Worm (Caenorhabditis elegans): ENCODE measurements around the gene C48A7.16.

DNA sequence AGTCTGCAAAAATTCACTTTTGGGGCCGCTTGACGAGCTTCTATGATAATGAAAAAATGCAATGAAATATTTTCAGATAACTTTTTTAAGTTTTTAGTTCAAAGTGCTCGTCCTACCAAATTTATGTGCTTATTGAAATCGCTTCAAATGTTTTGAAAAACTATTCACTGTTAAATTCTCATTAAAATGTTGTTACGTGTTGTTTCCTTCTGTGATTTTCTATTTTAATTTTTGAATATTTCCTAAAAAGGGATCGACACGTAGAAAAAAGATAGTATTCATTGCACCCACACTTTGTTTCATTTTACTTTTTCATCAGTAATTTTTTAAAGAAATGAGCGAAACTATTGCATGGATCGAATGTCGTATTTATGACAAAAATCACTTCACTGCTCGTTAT is 13.5 kb downstream of the C48A7.16 start, which contains the start of gene B0496.6:
- TF ChIP-seq aly-2 (tag; optimal IDR thresholded peaks at IDR 0.05) (no peak), ztf-7 (tag; optimal IDR thresholded peaks at IDR 0.05) (no peak), nhr-77 (tag; optimal IDR thresholded peaks at IDR 0.05) (no peak), ceh-20 (GFP tag; IDR thresholded peaks at IDR 0.05) (no peak), nhr-25 (tag; optimal IDR thresholded peaks at IDR 0.05; ENCODE audit: borderline replicate concordance, insufficient read depth) (no peak), zag-1 (tag; optimal IDR thresholded peaks at IDR 0.05) (no peak)

Measured in whole organism, L4 larva.